Fruit fly (Drosophila melanogaster): Measurements from ENCODE around the gene Qsox3.

Qsox3 gene

DNA sequence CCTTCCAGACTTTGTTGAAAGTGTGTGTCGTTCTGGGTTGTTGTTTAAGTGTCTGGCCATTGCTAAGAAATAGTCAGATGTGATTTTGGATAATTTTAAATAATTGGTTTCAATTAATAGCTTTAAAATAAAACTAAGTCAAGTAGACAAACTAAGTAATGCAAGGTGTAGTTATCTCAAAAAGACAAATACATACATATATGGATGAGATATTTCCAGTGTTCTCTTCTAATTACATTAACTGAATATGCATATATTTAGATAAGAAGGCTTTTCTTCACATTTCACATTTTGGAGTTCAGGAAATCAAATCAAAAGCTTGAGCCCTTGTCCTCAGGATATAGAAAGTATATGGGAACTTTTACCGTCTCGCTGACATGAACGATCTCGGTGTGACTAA is 34.0 kb upstream of the Qsox3 start, which contains the start of gene P5CDh2:
P5CDh2 (plus strand) TSS at position 301 of the 400 bp plus-strand sequence.
- TF ChIP-seq Lim3 (GFP tag; IDR thresholded peaks at IDR 0.05): no peak
- TF ChIP-seq caup (GFP tag; optimal IDR thresholded peaks at IDR 0.05; ENCODE audit: severe bottlenecking): no peak
- no peak for TF ChIP-seq CG8281 (tag; optimal IDR thresholded peaks at IDR 0.05)

DNA sequence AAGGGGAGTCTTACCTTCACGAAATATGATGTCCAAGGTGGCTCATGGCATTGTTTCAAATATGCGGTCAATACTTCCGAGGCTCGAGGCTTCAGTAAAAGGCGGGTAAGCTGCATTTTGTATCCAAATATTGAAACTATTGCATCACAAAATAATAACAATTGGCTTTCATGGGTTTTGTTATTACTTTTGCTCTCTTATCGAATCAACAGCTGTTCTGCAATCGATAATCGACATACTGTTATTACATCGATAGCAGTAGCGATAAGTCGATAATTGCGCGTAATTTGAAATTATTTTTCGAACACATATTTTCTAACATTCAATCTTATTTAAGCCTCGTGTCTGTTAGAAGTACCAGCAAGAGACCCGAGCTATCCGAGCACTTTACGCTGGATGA is 33.1 kb upstream of the Qsox3 start, which contains the start of gene CG34148:
CG34148 (minus strand) TSS at position 214 of the 400 bp plus-strand sequence.
- TF ChIP-seq CG12071 (GFP tag; optimal IDR thresholded peaks at IDR 0.05): no peak
- TF ChIP-seq CG10267 (tag; optimal IDR thresholded peaks at IDR 0.05): peak; percentile 34
- no peak for TF ChIP-seq CG6765 (GFP tag; optimal IDR thresholded peaks at IDR 0.05)
- TF ChIP-seq Hr78 (GFP tag; optimal IDR thresholded peaks at IDR 0.05): no peak
- TF ChIP-seq CrebB (tag; optimal IDR thresholded peaks at IDR 0.05): no peak
- TF ChIP-seq vfl (GFP tag; optimal IDR thresholded peaks at IDR 0.05): no peak
- TF ChIP-seq ro (GFP tag; IDR thresholded peaks at IDR 0.05): no peak
- TF ChIP-seq CG16813 (GFP tag; IDR thresholded peaks at IDR 0.05; ENCODE audit: partially characterized antibody): peak; percentile 61; the same call in 2 of the 3 replicates
- TF ChIP-seq CG7963 (GFP tag; IDR thresholded peaks at IDR 0.05; ENCODE audit: partially characterized antibody): peak; percentile 73
- no peak for TF ChIP-seq otp (GFP tag; IDR thresholded peaks at IDR 0.05)
- peak; percentile 65; the same call in 1 of the 2 replicates for TF ChIP-seq amos (GFP tag; IDR thresholded peaks at IDR 0.05; ENCODE audit: partially characterized antibody)
- no peak for TF ChIP-seq emc (GFP tag; optimal IDR thresholded peaks at IDR 0.05)
- no peak for TF ChIP-seq fd96Cb (tag; optimal IDR thresholded peaks at IDR 0.05)
- TF ChIP-seq ind (GFP tag; optimal IDR thresholded peaks at IDR 0.05): no peak
- TF ChIP-seq zfh1 (GFP tag; IDR thresholded peaks at IDR 0.05): no peak
- no peak for TF ChIP-seq seq (GFP tag; IDR thresholded peaks at IDR 0.05)
- no peak for TF ChIP-seq CG3995 (GFP tag; optimal IDR thresholded peaks at IDR 0.05)
- no peak for TF ChIP-seq Hr51 (GFP tag; optimal IDR thresholded peaks at IDR 0.05)
- no peak for TF ChIP-seq Vsx1 (GFP tag; optimal IDR thresholded peaks at IDR 0.05)
- no peak for TF ChIP-seq CG14014 (GFP tag; IDR thresholded peaks at IDR 0.05)
- no peak for TF ChIP-seq CG4707 (GFP tag; optimal IDR thresholded peaks at IDR 0.05)
- TF ChIP-seq wek (GFP tag; optimal IDR thresholded peaks at IDR 0.05): no peak
- no peak for TF ChIP-seq gro (GFP tag; optimal IDR thresholded peaks at IDR 0.05)
- TF ChIP-seq ERR (GFP tag; optimal IDR thresholded peaks at IDR 0.05): no peak
- peak; percentile 67; the same call in 2 of the 3 replicates for TF ChIP-seq mld (GFP tag; IDR thresholded peaks at IDR 0.05; ENCODE audit: partially characterized antibody)
- TF ChIP-seq CG4854 (GFP tag; optimal IDR thresholded peaks at IDR 0.05): no peak
- TF ChIP-seq vnd (GFP tag; IDR thresholded peaks at IDR 0.05; ENCODE audit: partially characterized antibody): peak; percentile 67; the same call in 2 of the 3 replicates
- no peak for TF ChIP-seq C15 (GFP tag; IDR thresholded peaks at IDR 0.05)
- no peak for TF ChIP-seq shn (GFP tag; optimal IDR thresholded peaks at IDR 0.05)
- TF ChIP-seq CG4404 (GFP tag; IDR thresholded peaks at IDR 0.05): no peak
- no peak for TF ChIP-seq Poxn (GFP tag; IDR thresholded peaks at IDR 0.05)
- no peak for TF ChIP-seq Ptx1 (GFP tag; IDR thresholded peaks at IDR 0.05)
- TF ChIP-seq CG8944 (GFP tag; optimal IDR thresholded peaks at IDR 0.05): no peak
- TF ChIP-seq Hand (GFP tag; optimal IDR thresholded peaks at IDR 0.05): no peak
- no peak for TF ChIP-seq dimm (GFP tag; IDR thresholded peaks at IDR 0.05)
- no peak for TF ChIP-seq sr (GFP tag; IDR thresholded peaks at IDR 0.05)
- no peak for TF ChIP-seq CG8089 (GFP tag; optimal IDR thresholded peaks at IDR 0.05)
- TF ChIP-seq tgo (GFP tag; IDR thresholded peaks at IDR 0.05): no peak
- TF ChIP-seq Gug (GFP tag; IDR thresholded peaks at IDR 0.05): no peak
- TF ChIP-seq Blimp-1 (GFP tag; optimal IDR thresholded peaks at IDR 0.05): no peak
- TF ChIP-seq sug (tag; optimal IDR thresholded peaks at IDR 0.05): no peak
- TF ChIP-seq CG32767 (GFP tag; IDR thresholded peaks at IDR 0.05): no peak
- TF ChIP-seq CkIIα-i1 (GFP tag; IDR thresholded peaks at IDR 0.05): no peak
- TF ChIP-seq CG1024 (GFP tag; IDR thresholded peaks at IDR 0.05): no peak
- no peak for TF ChIP-seq btn (GFP tag; optimal IDR thresholded peaks at IDR 0.05)
- peak; percentile 36; the same call in 1 of the 2 replicates for TF ChIP-seq inv (GFP tag; IDR thresholded peaks at IDR 0.05; ENCODE audit: partially characterized antibody)
